Worm (Caenorhabditis elegans) whole organism, L3 larva: ENCODE data around the gene moa-1.

Experiments
- R02D3.7 ChIP-seq: fragments of 150-350 bp; optimal IDR thresholded peaks from 2 replicates; lab custom pipeline; 2014; ENCODE audit warnings: missing biosample characterization, missing genetic modification characterization
- aly-2 ChIP-seq: fragments of 150-350 bp; optimal IDR thresholded peaks from 2 replicates; lab custom pipeline; 2014; ENCODE audit warnings: missing biosample characterization, missing genetic modification characterization
- elt-3 ChIP-seq, 3 experiments: fragments of 150-350 bp in 1 of 3; sonication (generic microtip) in 2 of 3; optimal IDR thresholded peaks; 2 replicates in 2 of 3; 4 replicates in 1 of 3; lab custom pipeline; 2014 to 2017; ENCODE audit warnings: missing biosample characterization in 3 of 3, missing genetic modification characterization in 3 of 3
- fos-1 ChIP-seq: fragments of 150-350 bp; optimal IDR thresholded peaks from 2 replicates; lab custom pipeline; 2014; ENCODE audit warnings: missing biosample characterization, missing genetic modification characterization
- lin-15B ChIP-seq: fragments of 150-350 bp; optimal IDR thresholded peaks from 2 replicates; lab custom pipeline; 2014; ENCODE audit warnings: missing biosample characterization, missing genetic modification characterization
- lin-39 ChIP-seq: fragments of 150-350 bp; optimal IDR thresholded peaks from 2 replicates; lab custom pipeline; 2018; ENCODE audit warnings: missing biosample characterization, missing genetic modification reagents, missing genetic modification characterization
- nhr-12 ChIP-seq: fragments of 150-350 bp; optimal IDR thresholded peaks from 2 replicates; lab custom pipeline; 2014; ENCODE audit warnings: missing biosample characterization, missing genetic modification characterization
- nhr-76 ChIP-seq: fragments of 150-350 bp; sonication (generic microtip); optimal IDR thresholded peaks from 5 replicates; lab custom pipeline; 2014; ENCODE audit warnings: missing biosample characterization, missing genetic modification characterization
- nhr-77 ChIP-seq: fragments of 150-350 bp; optimal IDR thresholded peaks from 2 replicates; lab custom pipeline; 2014; ENCODE audit warnings: missing biosample characterization, missing genetic modification characterization
- sea-2 ChIP-seq: fragments of 150-350 bp; sonication (generic microtip); optimal IDR thresholded peaks from 4 replicates; lab custom pipeline; 2014; ENCODE audit warnings: missing biosample characterization, missing genetic modification reagents, missing genetic modification characterization
- snpc-4 ChIP-seq: fragments of 150-350 bp; optimal IDR thresholded peaks from 2 replicates; lab custom pipeline; 2014; ENCODE audit warnings: missing biosample characterization, missing genetic modification characterization

ce11 chrIII:1949362-1949761 is 20.3 kb downstream of the moa-1 start:
- TF ChIP-seq lin-15B: no peak
- TF ChIP-seq nhr-12 (tag; lab: Kevin White, UChicago): no peak
- no peak for TF ChIP-seq R02D3.7 (tag; lab: Kevin White, UChicago)
- TF ChIP-seq aly-2 (tag; lab: Kevin White, UChicago): no peak
- no peak for TF ChIP-seq snpc-4 (tag; lab: Kevin White, UChicago)
- TF ChIP-seq nhr-77 (tag; lab: Kevin White, UChicago): no peak
- no peak for TF ChIP-seq lin-39 (tag; lab: Kevin White, UChicago)
- TF ChIP-seq sea-2: no peak
- TF ChIP-seq nhr-76: no peak
- TF ChIP-seq fos-1 (tag; lab: Kevin White, UChicago): no peak
- TF ChIP-seq elt-3 (tag; optimal IDR thresholded peaks at IDR 0.05; lab: Kevin White, UChicago): no peak
